Fruit fly (Drosophila melanogaster): Measurements from ENCODE around the gene fz2.

- TF ChIP-seq Dll (optimal IDR thresholded peaks at IDR 0.05), result no peak
- TF ChIP-seq psq (optimal IDR thresholded peaks at IDR 0.05), result no peak
- no peak for TF ChIP-seq CG8478 (optimal IDR thresholded peaks at IDR 0.05)
- TF ChIP-seq EcR (GFP tag; optimal IDR thresholded peaks at IDR 0.05), result no peak
- TF ChIP-seq pan (optimal IDR thresholded peaks at IDR 0.05), result no peak
These were observed 33.7 kb upstream of the fz2 start, which contains the start of the genes Aldh7A1 and CG14085 for dm6 chr3L:19268720-19269401.
